Worm (Caenorhabditis elegans): ENCODE measurements around the gene F08H9.2.

DNA sequence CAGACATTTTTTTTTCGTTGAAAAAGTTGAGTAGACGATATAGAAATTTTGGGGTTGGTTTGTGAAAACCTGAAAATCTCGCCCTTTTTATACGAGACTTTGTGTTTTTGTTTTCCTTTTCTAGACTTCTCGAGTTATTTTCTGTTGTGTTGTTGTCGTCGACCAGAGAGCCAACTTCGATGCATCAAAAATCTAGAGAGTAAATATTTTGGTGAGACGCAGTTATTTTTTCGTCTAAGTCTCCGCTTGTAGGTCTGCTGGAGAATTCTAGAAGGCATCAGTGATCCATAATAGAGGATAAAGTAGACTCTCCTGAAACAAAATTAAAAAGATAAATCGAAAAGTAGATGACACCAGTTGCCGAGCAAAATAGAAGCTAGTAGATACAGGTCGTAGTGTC lies 3.9 kb downstream of the F08H9.2 start, which contains the start of gene F08H9.4:
- peak in 1 of 2 experiments; percentile 95 for TF ChIP-seq daf-16 (GFP tag; optimal IDR thresholded peaks at IDR 0.05)
- TF ChIP-seq daf-16 (tag; optimal IDR thresholded peaks at IDR 0.05) = no peak
- no peak for TF ChIP-seq nhr-237 (tag; optimal IDR thresholded peaks at IDR 0.05)
- TF ChIP-seq ZK337.2 (GFP tag; IDR thresholded peaks at IDR 0.05) = no peak
- TF ChIP-seq unc-62 (GFP tag; optimal IDR thresholded peaks at IDR 0.05 in 1 of 2) = no peak
- no peak for TF ChIP-seq unc-62 (tag; optimal IDR thresholded peaks at IDR 0.05)
